Fruit fly (Drosophila melanogaster) whole organism, embryonic: Measurements from ENCODE around the gene CG14034.

Experiments
- ATbp ChIP-seq: fragments of 200-800 bp; sonication (Bioruptor generic); optimal IDR thresholded peaks from 2 replicates; lab custom pipeline; 2017; ENCODE audit warnings: missing biosample characterization, mild to moderate bottlenecking, missing genetic modification characterization, missing genetic modification reagents
- Ada2b ChIP-seq: fragments of 200-800 bp; sonication (Bioruptor generic); IDR thresholded peaks from 2 replicates; pipeline ENCODE4 v1.3.6; 2022; ENCODE audit warnings: missing biosample characterization, missing genetic modification characterization
- CG10147 ChIP-seq: fragments of 200-800 bp; sonication (Bioruptor generic); optimal IDR thresholded peaks from 2 replicates; lab custom pipeline; 2019; ENCODE audit warnings: missing biosample characterization, mild to moderate bottlenecking, missing genetic modification characterization, moderate library complexity
- CG10543 ChIP-seq: fragments of 200-800 bp; sonication (Bioruptor generic); optimal IDR thresholded peaks from 3 replicates; lab custom pipeline; 2017; ENCODE audit warnings: missing biosample characterization, mild to moderate bottlenecking, missing genetic modification characterization, moderate library complexity
- CG11504 ChIP-seq: fragments of 200-800 bp; sonication (Bioruptor generic); optimal IDR thresholded peaks from 3 replicates; lab custom pipeline; 2019; ENCODE audit warnings: missing biosample characterization, mild to moderate bottlenecking, missing genetic modification characterization, moderate library complexity
- CG12236 ChIP-seq: fragments of 200-800 bp; sonication (Bioruptor generic); optimal IDR thresholded peaks from 2 replicates; lab custom pipeline; 2016; ENCODE audit warnings: missing biosample characterization, missing genetic modification characterization
- CG13424 ChIP-seq: fragments of 200-800 bp; sonication (Bioruptor generic); optimal IDR thresholded peaks from 2 replicates; lab custom pipeline; 2019; ENCODE audit warnings: missing biosample characterization, mild to moderate bottlenecking, missing genetic modification characterization, moderate library complexity
- CG13894 ChIP-seq: fragments of 200-800 bp; sonication (Bioruptor generic); optimal IDR thresholded peaks from 3 replicates; lab custom pipeline; 2018; ENCODE audit warnings: missing biosample characterization, mild to moderate bottlenecking, missing genetic modification characterization, moderate library complexity
- CG14667 ChIP-seq: fragments of 200-800 bp; sonication (Bioruptor generic); IDR thresholded peaks from 2 replicates; pipeline ENCODE4 v1.3.6; 2022; ENCODE audit warnings: missing biosample characterization, missing genetic modification characterization
- CG14860 ChIP-seq: fragments of 200-800 bp; sonication (Bioruptor generic); IDR thresholded peaks from 3 replicates; pipeline ENCODE4 v1.3.6; 2022; ENCODE audit warnings: missing biosample characterization, missing genetic modification characterization; ENCODE audit not compliant: partially characterized antibody
- CG15514 ChIP-seq: fragments of 200-800 bp; sonication (Bioruptor generic); optimal IDR thresholded peaks from 3 replicates; lab custom pipeline; 2017; ENCODE audit warnings: missing biosample characterization, missing genetic modification characterization, mild to moderate bottlenecking, moderate library complexity, missing genetic modification reagents
- CG15601 ChIP-seq: fragments of 200-800 bp; sonication (Bioruptor generic); optimal IDR thresholded peaks from 3 replicates; lab custom pipeline; 2019; ENCODE audit warnings: missing biosample characterization, mild to moderate bottlenecking, missing genetic modification characterization, moderate library complexity
- CG16863 ChIP-seq: fragments of 200-800 bp; sonication (Bioruptor generic); optimal IDR thresholded peaks from 3 replicates; lab custom pipeline; 2016; ENCODE audit warnings: missing biosample characterization, missing genetic modification characterization
- CG18599 ChIP-seq: fragments of 200-800 bp; sonication (Bioruptor generic); optimal IDR thresholded peaks from 3 replicates; lab custom pipeline; 2017; ENCODE audit warnings: missing biosample characterization, missing genetic modification characterization, mild to moderate bottlenecking, moderate library complexity, missing genetic modification reagents
- CG2678 ChIP-seq: fragments of 200-800 bp; sonication (Bioruptor generic); optimal IDR thresholded peaks from 3 replicates; lab custom pipeline; 2019; ENCODE audit warnings: missing biosample characterization, mild to moderate bottlenecking, missing genetic modification characterization, moderate library complexity
- CG6272 ChIP-seq: fragments of 200-800 bp; sonication (Bioruptor generic); IDR thresholded peaks from 2 replicates; pipeline ENCODE4 v1.3.6; 2022; ENCODE audit warnings: missing biosample characterization, missing genetic modification characterization
- CG7745 ChIP-seq: fragments of 200-800 bp; sonication (Bioruptor generic); optimal IDR thresholded peaks from 2 replicates; lab custom pipeline; 2018; ENCODE audit warnings: missing biosample characterization, mild to moderate bottlenecking, missing genetic modification characterization, moderate library complexity
- CG7987 ChIP-seq: fragments of 200-800 bp; sonication (Bioruptor generic); optimal IDR thresholded peaks from 2 replicates; lab custom pipeline; 2018; ENCODE audit warnings: missing biosample characterization, mild to moderate bottlenecking, missing genetic modification characterization, moderate library complexity
- Dfd ChIP-seq, 2 experiments: fragments of >200 bp; optimal IDR thresholded peaks; 2 replicates each; lab custom pipeline; 2017; ENCODE audit warnings: missing biosample characterization in 2 of 2, missing genetic modification characterization in 2 of 2
- Dp ChIP-seq: fragments of 200-800 bp; sonication (Bioruptor generic); optimal IDR thresholded peaks from 2 replicates; lab custom pipeline; 2018; ENCODE audit warnings: missing biosample characterization, mild to moderate bottlenecking, missing genetic modification characterization, moderate library complexity
- E2f1 ChIP-seq: fragments of 200-800 bp; sonication (Bioruptor generic); IDR thresholded peaks from 2 replicates; pipeline ENCODE4 v1.3.6; 2022; ENCODE audit warnings: missing biosample characterization, missing genetic modification characterization
- ERR ChIP-seq: fragments of 200-800 bp; sonication (Bioruptor generic); optimal IDR thresholded peaks from 2 replicates; lab custom pipeline; 2016; ENCODE audit warnings: missing biosample characterization, missing genetic modification characterization
- Gsc ChIP-seq: fragments of 200-800 bp; sonication (Bioruptor generic); IDR thresholded peaks from 2 replicates; pipeline ENCODE4 v1.3.6; 2022; ENCODE audit warnings: missing biosample characterization, missing genetic modification characterization
- HHEX ChIP-seq: fragments of 200-800 bp; sonication (Bioruptor generic); optimal IDR thresholded peaks from 3 replicates; lab custom pipeline; 2017; ENCODE audit warnings: missing biosample characterization, mild to moderate bottlenecking, missing genetic modification characterization, missing genetic modification reagents
- Hey ChIP-seq: fragments of 200-800 bp; sonication (Bioruptor generic); optimal IDR thresholded peaks from 3 replicates; lab custom pipeline; 2018; ENCODE audit warnings: missing biosample characterization, mild to moderate bottlenecking, missing genetic modification characterization
- Mrtf ChIP-seq: fragments of 200-800 bp; sonication (Bioruptor generic); IDR thresholded peaks from 3 replicates; pipeline ENCODE4 v1.3.6; 2022; ENCODE audit warnings: missing biosample characterization, missing genetic modification characterization
- Sry-δ ChIP-seq: fragments of 200-800 bp; sonication (Bioruptor generic); optimal IDR thresholded peaks from 2 replicates; lab custom pipeline; 2016; ENCODE audit warnings: missing biosample characterization, missing genetic modification characterization
- amos ChIP-seq: fragments of 200-800 bp; sonication (Bioruptor generic); IDR thresholded peaks from 2 replicates; pipeline ENCODE4 v1.3.6; 2022; ENCODE audit warnings: missing biosample characterization, missing genetic modification characterization; ENCODE audit not compliant: partially characterized antibody
- ara ChIP-seq: fragments of 200-800 bp; sonication (Bioruptor generic); IDR thresholded peaks from 2 replicates; pipeline ENCODE4 v1.3.6; 2022; ENCODE audit warnings: missing biosample characterization, missing genetic modification characterization
- bbx ChIP-seq: fragments of 200-800 bp; sonication (Bioruptor generic); IDR thresholded peaks from 2 replicates; pipeline ENCODE4 v1.3.6; 2022; ENCODE audit warnings: missing biosample characterization, missing genetic modification characterization; ENCODE audit not compliant: partially characterized antibody
- cg ChIP-seq: fragments of 200-800 bp; sonication (Bioruptor generic); optimal IDR thresholded peaks from 3 replicates; lab custom pipeline; 2019; ENCODE audit warnings: missing biosample characterization, mild to moderate bottlenecking, missing genetic modification characterization, moderate library complexity
- chinmo ChIP-seq: fragments of 200-800 bp; sonication (Bioruptor generic); IDR thresholded peaks from 4 replicates; pipeline ENCODE4 v1.3.6; 2022; ENCODE audit warnings: missing biosample characterization, missing genetic modification characterization; ENCODE audit not compliant: partially characterized antibody
- dysf ChIP-seq: fragments of 200-800 bp; sonication (Bioruptor generic); IDR thresholded peaks from 3 replicates; pipeline ENCODE4 v1.3.6; 2022; ENCODE audit warnings: missing biosample characterization, missing genetic modification characterization
- gem ChIP-seq: fragments of 200-800 bp; sonication (Bioruptor generic); optimal IDR thresholded peaks from 2 replicates; lab custom pipeline; 2019; ENCODE audit warnings: missing biosample characterization, mild to moderate bottlenecking, missing genetic modification characterization, moderate library complexity
- grn ChIP-seq: fragments of 200-800 bp; sonication (Bioruptor generic); optimal IDR thresholded peaks from 3 replicates; lab custom pipeline; 2017; ENCODE audit warnings: missing biosample characterization, missing genetic modification characterization
- kay ChIP-seq: fragments of 200-800 bp; sonication (Bioruptor generic); optimal IDR thresholded peaks from 2 replicates; lab custom pipeline; 2016; ENCODE audit warnings: missing biosample characterization, missing genetic modification characterization
- kni ChIP-seq: fragments of 200-800 bp; sonication (Bioruptor generic); optimal IDR thresholded peaks from 3 replicates; lab custom pipeline; 2017; ENCODE audit warnings: mild to moderate bottlenecking, missing biosample characterization, missing genetic modification reagents, missing genetic modification characterization
- mirr ChIP-seq: fragments of 200-800 bp; sonication (Bioruptor generic); optimal IDR thresholded peaks from 3 replicates; lab custom pipeline; 2018; ENCODE audit warnings: missing biosample characterization, mild to moderate bottlenecking, missing genetic modification characterization
- nerfin-1 ChIP-seq: fragments of 200-800 bp; sonication (Bioruptor generic); optimal IDR thresholded peaks from 3 replicates; lab custom pipeline; 2019; ENCODE audit warnings: missing biosample characterization, mild to moderate bottlenecking, missing genetic modification characterization, moderate library complexity
- pfk ChIP-seq: fragments of 200-800 bp; sonication (Bioruptor generic); optimal IDR thresholded peaks from 2 replicates; lab custom pipeline; 2018; ENCODE audit warnings: missing biosample characterization, mild to moderate bottlenecking, missing genetic modification characterization, moderate library complexity
- salm ChIP-seq: fragments of 200-800 bp; sonication (Bioruptor generic); optimal IDR thresholded peaks from 2 replicates; lab custom pipeline; 2018; ENCODE audit warnings: missing biosample characterization, mild to moderate bottlenecking, missing genetic modification characterization
- schlank ChIP-seq: fragments of 200-800 bp; sonication (Bioruptor generic); optimal IDR thresholded peaks from 2 replicates; lab custom pipeline; 2018; ENCODE audit warnings: missing biosample characterization, mild to moderate bottlenecking, missing genetic modification characterization
- sens-2 ChIP-seq: fragments of 200-800 bp; sonication (Bioruptor generic); IDR thresholded peaks from 2 replicates; pipeline ENCODE4 v1.3.6; 2022; ENCODE audit warnings: missing biosample characterization, missing genetic modification characterization
- seq ChIP-seq: fragments of 200-800 bp; sonication (Bioruptor generic); IDR thresholded peaks from 2 replicates; pipeline ENCODE4 v1.3.6; 2022; ENCODE audit warnings: missing biosample characterization, missing genetic modification characterization
- sisA ChIP-seq: fragments of 200-800 bp; sonication (Bioruptor generic); IDR thresholded peaks from 2 replicates; pipeline ENCODE4 v1.3.6; 2022; ENCODE audit warnings: missing biosample characterization, missing genetic modification characterization
- stc ChIP-seq: fragments of 200-800 bp; sonication (Bioruptor generic); IDR thresholded peaks from 2 replicates; pipeline ENCODE4 v1.3.6; 2022; ENCODE audit warnings: missing biosample characterization, missing genetic modification characterization
- tap ChIP-seq: fragments of 200-800 bp; optimal IDR thresholded peaks from 3 replicates; lab custom pipeline; 2019; ENCODE audit warnings: missing biosample characterization, mild to moderate bottlenecking, missing genetic modification characterization, moderate library complexity

Gene CG14034

dm6 chr2L:5232967-5233909, 16.9 kb upstream of the CG14034 start:
- peak; percentile 21 for TF ChIP-seq CG15601 (tag; lab: Kevin White, UChicago)
- peak; percentile 93 for TF ChIP-seq CG10543
- TF ChIP-seq cg (GFP tag; lab: Kevin White, UChicago): peak; percentile 38
- peak; percentile 14 for TF ChIP-seq schlank (tag; lab: Kevin White, UChicago)
- TF ChIP-seq chinmo (GFP tag; lab: Robert Waterston, UW): 0 out of 4 replicates have a peak, but pooled peaks have one; percentile 69
- TF ChIP-seq CG13894 (tag; lab: Kevin White, UChicago): peak; percentile 15
- TF ChIP-seq CG10147 (GFP tag; lab: Kevin White, UChicago): peak; percentile 26
- TF ChIP-seq CG14667: no peak
- TF ChIP-seq ERR (GFP tag; lab: Kevin White, UChicago): no peak
- TF ChIP-seq pfk (GFP tag; lab: Kevin White, UChicago): peak; percentile 22
- TF ChIP-seq CG2678 (tag; lab: Kevin White, UChicago): peak; percentile 43
- TF ChIP-seq Sry-δ (GFP tag; lab: Kevin White, UChicago): no peak
- no peak for TF ChIP-seq stc (GFP tag; lab: Robert Waterston, UW)
- TF ChIP-seq HHEX (GFP tag; lab: Kevin White, UChicago): peak; percentile 8
- TF ChIP-seq dysf (GFP tag; lab: Robert Waterston, UW): no peak
- no peak for TF ChIP-seq nerfin-1
- no peak for TF ChIP-seq Dfd (GFP tag; optimal IDR thresholded peaks at IDR 0.05; lab: Kevin White, UChicago)
- no peak for TF ChIP-seq tap (tag; lab: Kevin White, UChicago)
- TF ChIP-seq bbx: no peak
- 0 out of 2 replicates have a peak, but pooled peaks have one; percentile 12 for TF ChIP-seq seq (GFP tag; lab: Robert Waterston, UW)
- TF ChIP-seq Mrtf (GFP tag; lab: Robert Waterston, UW): no peak
- no peak for TF ChIP-seq amos (GFP tag; lab: Robert Waterston, UW)
- TF ChIP-seq E2f1 (GFP tag; lab: Robert Waterston, UW): no peak
- TF ChIP-seq ATbp: peak; percentile 23
- peak; percentile 1 for TF ChIP-seq CG11504 (tag; lab: Kevin White, UChicago)
- TF ChIP-seq salm: peak; percentile 57
- TF ChIP-seq sisA (GFP tag; lab: Robert Waterston, UW): no peak
- TF ChIP-seq grn (GFP tag; lab: Kevin White, UChicago): peak; percentile 64
- TF ChIP-seq CG13424 (tag; lab: Kevin White, UChicago): no peak
- peak; percentile 2 for TF ChIP-seq CG15514 (GFP tag; lab: Kevin White, UChicago)
- TF ChIP-seq CG16863 (GFP tag; lab: Kevin White, UChicago): no peak
- TF ChIP-seq Gsc: no peak
- TF ChIP-seq Ada2b (GFP tag; lab: Robert Waterston, UW): no peak
- TF ChIP-seq Dp (GFP tag; lab: Kevin White, UChicago): no peak
- TF ChIP-seq CG18599 (GFP tag; lab: Kevin White, UChicago): peak; percentile 47
- peak; percentile 23 for TF ChIP-seq CG7987 (GFP tag; lab: Kevin White, UChicago)
- no peak for TF ChIP-seq CG14860 (GFP tag; lab: Robert Waterston, UW)
- TF ChIP-seq kay: no peak
- TF ChIP-seq ara (GFP tag; lab: Robert Waterston, UW): no peak
- TF ChIP-seq sens-2 (GFP tag; lab: Robert Waterston, UW): 0 out of 2 replicates have a peak, but pooled peaks have one; percentile 7
- peak; percentile 88 for TF ChIP-seq mirr
- no peak for TF ChIP-seq CG12236 (GFP tag; lab: Kevin White, UChicago)
- peak; percentile 82 for TF ChIP-seq Hey (tag; lab: Kevin White, UChicago)
- TF ChIP-seq kni (GFP tag; lab: Kevin White, UChicago): peak; percentile 44
- TF ChIP-seq gem (tag; lab: Kevin White, UChicago): peak; percentile 4
- TF ChIP-seq CG6272: no peak
- peak; percentile 31 for TF ChIP-seq CG7745
